Fruit fly (Drosophila melanogaster): ENCODE data around the gene CG46281.

The CG46281 gene

dm6 chr3R:12995522-12995921 is 34.6 kb downstream of the CG46281 start, which contains the start of gene CG7488 (continued):
- TF ChIP-seq chinmo (GFP tag; IDR thresholded peaks at IDR 0.05; ENCODE audit: partially characterized antibody): 0 out of 4 replicates have a peak, but pooled peaks have one; percentile 36
- no peak for TF ChIP-seq nerfin-1 (tag; optimal IDR thresholded peaks at IDR 0.05)
- no peak for TF ChIP-seq Lpt (GFP tag; optimal IDR thresholded peaks at IDR 0.05)
- TF ChIP-seq peb (GFP tag; IDR thresholded peaks at IDR 0.05): no peak
- no peak for TF ChIP-seq usp (GFP tag; optimal IDR thresholded peaks at IDR 0.05)
- TF ChIP-seq ab (GFP tag; optimal IDR thresholded peaks at IDR 0.05): no peak
- TF ChIP-seq trem (tag; optimal IDR thresholded peaks at IDR 0.05): peak; percentile 59
- no peak for TF ChIP-seq CHES-1-like (GFP tag; optimal IDR thresholded peaks at IDR 0.05)
- TF ChIP-seq Sin3A (optimal IDR thresholded peaks at IDR 0.05): peak; percentile 2
- no peak for TF ChIP-seq Ada2b (GFP tag; IDR thresholded peaks at IDR 0.05)
- no peak for TF ChIP-seq CG11093 (GFP tag; IDR thresholded peaks at IDR 0.05)
- no peak for TF ChIP-seq CG30431 (GFP tag; optimal IDR thresholded peaks at IDR 0.05)
- no peak for TF ChIP-seq tin (GFP tag; optimal IDR thresholded peaks at IDR 0.05)
- TF ChIP-seq HLHmδ (GFP tag; optimal IDR thresholded peaks at IDR 0.05): no peak
- no peak for TF ChIP-seq nau (GFP tag; optimal IDR thresholded peaks at IDR 0.05)
- TF ChIP-seq Jarid2 (GFP tag; optimal IDR thresholded peaks at IDR 0.05): no peak
- no peak for TF ChIP-seq CG9609 (GFP tag; optimal IDR thresholded peaks at IDR 0.05)
- no peak for TF ChIP-seq zf30C (GFP tag; optimal IDR thresholded peaks at IDR 0.05)
- TF ChIP-seq CG8290 (GFP tag; optimal IDR thresholded peaks at IDR 0.05): no peak
- no peak for TF ChIP-seq CG8290 (tag; optimal IDR thresholded peaks at IDR 0.05)
- no peak for TF ChIP-seq fd64A (GFP tag; optimal IDR thresholded peaks at IDR 0.05)
- TF ChIP-seq sisA (GFP tag; IDR thresholded peaks at IDR 0.05): no peak
- TF ChIP-seq Ssrp (tag; optimal IDR thresholded peaks at IDR 0.05): no peak
- TF ChIP-seq Ptx1 (GFP tag; IDR thresholded peaks at IDR 0.05): no peak
- no peak for TF ChIP-seq br (optimal IDR thresholded peaks at IDR 0.05)
- no peak for TF ChIP-seq Ets65A (GFP tag)
- no peak for TF ChIP-seq CG12942 (GFP tag; optimal IDR thresholded peaks at IDR 0.05)
- TF ChIP-seq Fer1 (GFP tag; optimal IDR thresholded peaks at IDR 0.05): no peak
- TF ChIP-seq klu (GFP tag; IDR thresholded peaks at IDR 0.05): no peak
- no peak for TF ChIP-seq CG7271 (tag; optimal IDR thresholded peaks at IDR 0.05)
- TF ChIP-seq Hsf (GFP tag; optimal IDR thresholded peaks at IDR 0.05): no peak
- TF ChIP-seq CG3838 (GFP tag; optimal IDR thresholded peaks at IDR 0.05): no peak
- TF ChIP-seq ssp (GFP tag; IDR thresholded peaks at IDR 0.05): no peak
- TF ChIP-seq slp2 (GFP tag; optimal IDR thresholded peaks at IDR 0.05): no peak
- TF ChIP-seq CG3163 (GFP tag; optimal IDR thresholded peaks at IDR 0.05): no peak
- TF ChIP-seq CG10654 (GFP tag; optimal IDR thresholded peaks at IDR 0.05): no peak
- no peak for TF ChIP-seq NC2β (GFP tag; optimal IDR thresholded peaks at IDR 0.05)
- TF ChIP-seq CG31365 (tag; optimal IDR thresholded peaks at IDR 0.05): no peak
- no peak for TF ChIP-seq seq (GFP tag; IDR thresholded peaks at IDR 0.05)
- TF ChIP-seq CG17912 (GFP tag; optimal IDR thresholded peaks at IDR 0.05): no peak
- peak; percentile 84 for TF ChIP-seq zen2 (GFP tag; IDR thresholded peaks at IDR 0.05; ENCODE audit: partially characterized antibody)
- no peak for TF ChIP-seq CG11723 (GFP tag; optimal IDR thresholded peaks at IDR 0.05)
- TF ChIP-seq CG10366 (GFP tag; IDR thresholded peaks at IDR 0.05): no peak
- peak; percentile 85 for TF ChIP-seq tna (GFP tag; IDR thresholded peaks at IDR 0.05; ENCODE audit: partially characterized antibody)
- TF ChIP-seq Dad (GFP tag; optimal IDR thresholded peaks at IDR 0.05): no peak
- TF ChIP-seq chn (GFP tag; optimal IDR thresholded peaks at IDR 0.05): no peak
- no peak for TF ChIP-seq CG10147 (GFP tag; optimal IDR thresholded peaks at IDR 0.05)
- TF ChIP-seq CG15696 (tag; optimal IDR thresholded peaks at IDR 0.05): no peak
- TF ChIP-seq oc (tag; optimal IDR thresholded peaks at IDR 0.05): no peak
- TF ChIP-seq dati (GFP tag; IDR thresholded peaks at IDR 0.05): no peak
- no peak for TF ChIP-seq grn (GFP tag; optimal IDR thresholded peaks at IDR 0.05)
- TF ChIP-seq CG1647 (GFP tag; optimal IDR thresholded peaks at IDR 0.05): no peak
- TF ChIP-seq CG16813 (GFP tag; IDR thresholded peaks at IDR 0.05; ENCODE audit: partially characterized antibody): peak; percentile 70
- peak; percentile 69 for TF ChIP-seq Sry-δ (GFP tag; optimal IDR thresholded peaks at IDR 0.05)

Data from whole organism, embryonic.